Fruit fly (Drosophila melanogaster) whole organism, embryonic: ENCODE measurements around the gene heph.

Experiments used
- CG10543 ChIP-seq: fragments of 200-800 bp; sonication (Bioruptor generic); optimal IDR thresholded peaks from 3 replicates; lab custom pipeline; 2017; ENCODE audit warnings: missing biosample characterization, mild to moderate bottlenecking, missing genetic modification characterization, moderate library complexity
- CG10565 ChIP-seq: fragments of 200-800 bp; sonication (Bioruptor generic); optimal IDR thresholded peaks from 3 replicates; lab custom pipeline; 2016; ENCODE audit warnings: missing biosample characterization, mild to moderate bottlenecking, missing genetic modification characterization
- CG11456 ChIP-seq: fragments of 200-800 bp; sonication (Bioruptor generic); IDR thresholded peaks from 3 replicates; pipeline ENCODE4 v1.3.6; 2022; ENCODE audit warnings: missing biosample characterization, missing genetic modification characterization
- CG12155 ChIP-seq: fragments of 200-800 bp; sonication (Bioruptor generic); optimal IDR thresholded peaks from 3 replicates; lab custom pipeline; 2016; ENCODE audit warnings: missing biosample characterization, missing genetic modification characterization
- CG13287 ChIP-seq: fragments of 200-800 bp; sonication (Bioruptor generic); IDR thresholded peaks from 2 replicates; pipeline ENCODE4 v1.3.6; 2022; ENCODE audit warnings: missing biosample characterization, missing genetic modification characterization; ENCODE audit not compliant: partially characterized antibody
- CG13894 ChIP-seq: fragments of 200-800 bp; sonication (Bioruptor generic); optimal IDR thresholded peaks from 3 replicates; lab custom pipeline; 2018; ENCODE audit warnings: missing biosample characterization, mild to moderate bottlenecking, missing genetic modification characterization, moderate library complexity
- CG18599 ChIP-seq: fragments of 200-800 bp; sonication (Bioruptor generic); optimal IDR thresholded peaks from 3 replicates; lab custom pipeline; 2017; ENCODE audit warnings: missing biosample characterization, missing genetic modification characterization, mild to moderate bottlenecking, moderate library complexity, missing genetic modification reagents
- CG32532 ChIP-seq: fragments of 200-800 bp; sonication (Bioruptor generic); IDR thresholded peaks from 2 replicates; pipeline ENCODE4 v1.3.6; 2022; ENCODE audit warnings: missing biosample characterization, missing genetic modification characterization
- CG3838 ChIP-seq: fragments of 200-800 bp; sonication (Bioruptor generic); optimal IDR thresholded peaks from 3 replicates; lab custom pipeline; 2016; ENCODE audit warnings: missing biosample characterization, missing genetic modification characterization
- CG6689 ChIP-seq: fragments of 200-800 bp; sonication (Bioruptor generic); IDR thresholded peaks from 2 replicates; pipeline ENCODE4 v1.3.6; 2022; ENCODE audit warnings: missing biosample characterization, missing genetic modification characterization
- CG6813 ChIP-seq: fragments of 200-800 bp; sonication (Bioruptor generic); optimal IDR thresholded peaks from 2 replicates; lab custom pipeline; 2017; ENCODE audit warnings: missing biosample characterization, missing genetic modification characterization, mild to moderate bottlenecking, moderate library complexity, missing genetic modification reagents
- CG7372 ChIP-seq: fragments of 200-800 bp; sonication (Bioruptor generic); IDR thresholded peaks from 2 replicates; pipeline ENCODE4 v1.3.6; 2022; ENCODE audit warnings: missing biosample characterization, missing genetic modification characterization
- CG8089 ChIP-seq: fragments of 200-800 bp; sonication (Bioruptor generic); optimal IDR thresholded peaks from 3 replicates; lab custom pipeline; 2016; ENCODE audit warnings: missing biosample characterization, missing genetic modification characterization
- CG8388 ChIP-seq: fragments of 200-800 bp; sonication (Bioruptor generic); optimal IDR thresholded peaks from 2 replicates; lab custom pipeline; 2019; ENCODE audit warnings: missing biosample characterization, mild to moderate bottlenecking, missing genetic modification characterization, moderate library complexity
- CG9797 ChIP-seq: fragments of 200-800 bp; sonication (Bioruptor generic); optimal IDR thresholded peaks from 3 replicates; lab custom pipeline; 2018; ENCODE audit warnings: missing biosample characterization, mild to moderate bottlenecking, missing genetic modification characterization
- Camta ChIP-seq: fragments of 200-800 bp; sonication (Bioruptor generic); optimal IDR thresholded peaks from 2 replicates; lab custom pipeline; 2016; ENCODE audit warnings: missing biosample characterization, missing genetic modification characterization
- Deaf1 ChIP-seq: fragments of 200-800 bp; optimal IDR thresholded peaks from 3 replicates; lab custom pipeline; 2019; ENCODE audit warnings: missing biosample characterization, mild to moderate bottlenecking, missing genetic modification characterization, moderate library complexity
- Dp ChIP-seq: fragments of 200-800 bp; sonication (Bioruptor generic); optimal IDR thresholded peaks from 2 replicates; lab custom pipeline; 2018; ENCODE audit warnings: missing biosample characterization, mild to moderate bottlenecking, missing genetic modification characterization, moderate library complexity
- Ets97D ChIP-seq: fragments of 200-800 bp; sonication (Bioruptor generic); optimal IDR thresholded peaks from 3 replicates; lab custom pipeline; 2016; ENCODE audit warnings: missing biosample characterization, missing genetic modification characterization
- Fer1 ChIP-seq: fragments of 200-800 bp; sonication (Bioruptor generic); optimal IDR thresholded peaks from 2 replicates; lab custom pipeline; 2017; ENCODE audit warnings: missing biosample characterization, mild to moderate bottlenecking, missing genetic modification characterization
- Fer2 ChIP-seq: fragments of 200-800 bp; sonication (Bioruptor generic); optimal IDR thresholded peaks from 2 replicates; lab custom pipeline; 2018; ENCODE audit warnings: missing biosample characterization, mild to moderate bottlenecking, missing genetic modification characterization, moderate library complexity
- Hmr ChIP-seq: fragments of 200-800 bp; sonication (Bioruptor generic); optimal IDR thresholded peaks from 3 replicates; lab custom pipeline; 2017; ENCODE audit warnings: mild to moderate bottlenecking, missing biosample characterization, missing genetic modification reagents, missing genetic modification characterization
- Hsf ChIP-seq: fragments of 200-800 bp; sonication (Bioruptor generic); optimal IDR thresholded peaks from 3 replicates; lab custom pipeline; 2016; ENCODE audit warnings: missing biosample characterization, missing genetic modification characterization
- Mrtf ChIP-seq: fragments of 200-800 bp; sonication (Bioruptor generic); IDR thresholded peaks from 3 replicates; pipeline ENCODE4 v1.3.6; 2022; ENCODE audit warnings: missing biosample characterization, missing genetic modification characterization
- NfI ChIP-seq: fragments of 200-800 bp; sonication (Bioruptor generic); optimal IDR thresholded peaks from 3 replicates; lab custom pipeline; 2018; ENCODE audit warnings: missing biosample characterization, mild to moderate bottlenecking, missing genetic modification characterization, moderate library complexity
- Rx ChIP-seq: fragments of 200-800 bp; sonication (Bioruptor generic); IDR thresholded peaks from 2 replicates; pipeline ENCODE4 v1.3.6; 2022; ENCODE audit warnings: missing biosample characterization, missing genetic modification characterization
- Trl ChIP-seq, 3 experiments: fragments of >200 bp in 2 of 3; fragments of 200-800 bp in 1 of 3; sonication (Bioruptor generic) in 1 of 3; optimal IDR thresholded peaks; 2 replicates in 1 of 3; 3 replicates in 2 of 3; lab custom pipeline; 2016 to 2017; ENCODE audit warnings: missing biosample characterization in 1 of 3, missing genetic modification characterization in 1 of 3
- abd-A ChIP-seq: fragments of 200-800 bp; sonication (Bioruptor generic); optimal IDR thresholded peaks from 3 replicates; lab custom pipeline; 2019; ENCODE audit warnings: missing biosample characterization, mild to moderate bottlenecking, missing genetic modification characterization, moderate library complexity
- aop ChIP-seq: fragments of 200-800 bp; sonication (Bioruptor generic); IDR thresholded peaks from 2 replicates; pipeline ENCODE4 v1.3.6; 2022; ENCODE audit warnings: missing biosample characterization, missing genetic modification characterization
- chinmo ChIP-seq: fragments of 200-800 bp; sonication (Bioruptor generic); IDR thresholded peaks from 4 replicates; pipeline ENCODE4 v1.3.6; 2022; ENCODE audit warnings: missing biosample characterization, missing genetic modification characterization; ENCODE audit not compliant: partially characterized antibody
- corto ChIP-seq: fragments of 200-800 bp; sonication (Bioruptor generic); optimal IDR thresholded peaks from 2 replicates; lab custom pipeline; 2016; ENCODE audit warnings: missing biosample characterization, mild to moderate bottlenecking, missing genetic modification characterization, moderate library complexity
- crol ChIP-seq: fragments of 200-800 bp; sonication (Bioruptor generic); IDR thresholded peaks from 2 replicates; pipeline ENCODE4 v1.3.6; 2022; ENCODE audit warnings: missing biosample characterization, missing genetic modification characterization
- crp ChIP-seq, 2 experiments: fragments of 200-800 bp; sonication (Bioruptor generic); optimal IDR thresholded peaks; 2 replicates in 1 of 2; 3 replicates in 1 of 2; lab custom pipeline; 2017; ENCODE audit warnings: missing biosample characterization in 2 of 2, missing genetic modification characterization in 2 of 2, mild to moderate bottlenecking in 1 of 2, moderate library complexity in 1 of 2
- fu2 ChIP-seq: fragments of 200-800 bp; sonication (Bioruptor generic); optimal IDR thresholded peaks from 2 replicates; lab custom pipeline; 2016; ENCODE audit warnings: missing biosample characterization, missing genetic modification characterization
- hth ChIP-seq: fragments of >200 bp; optimal IDR thresholded peaks from 2 replicates; lab custom pipeline; 2017; ENCODE audit warnings: inconsistent platforms
- ind ChIP-seq: fragments of 200-800 bp; sonication (Bioruptor generic); optimal IDR thresholded peaks from 3 replicates; lab custom pipeline; 2016; ENCODE audit warnings: missing biosample characterization, missing genetic modification characterization
- inv ChIP-seq: fragments of 200-800 bp; sonication (Bioruptor generic); IDR thresholded peaks from 2 replicates; pipeline ENCODE4 v1.3.6; 2022; ENCODE audit warnings: missing biosample characterization, missing genetic modification characterization; ENCODE audit not compliant: partially characterized antibody
- lab ChIP-seq: fragments of 200-800 bp; sonication (Bioruptor generic); optimal IDR thresholded peaks from 3 replicates; lab custom pipeline; 2017; ENCODE audit warnings: missing biosample characterization, missing genetic modification characterization, mild to moderate bottlenecking, moderate library complexity, missing genetic modification reagents
- lilli ChIP-seq: fragments of 200-800 bp; sonication (Bioruptor generic); optimal IDR thresholded peaks from 3 replicates; lab custom pipeline; 2016; ENCODE audit warnings: missing biosample characterization, missing genetic modification characterization
- nerfin-1 ChIP-seq: fragments of 200-800 bp; sonication (Bioruptor generic); optimal IDR thresholded peaks from 3 replicates; lab custom pipeline; 2019; ENCODE audit warnings: missing biosample characterization, mild to moderate bottlenecking, missing genetic modification characterization, moderate library complexity
- phol ChIP-seq: fragments of 200-800 bp; sonication (Bioruptor generic); optimal IDR thresholded peaks from 3 replicates; lab custom pipeline; 2018; ENCODE audit warnings: missing biosample characterization, mild to moderate bottlenecking, missing genetic modification characterization, moderate library complexity
- ro ChIP-seq: fragments of 200-800 bp; sonication (Bioruptor generic); IDR thresholded peaks from 2 replicates; pipeline ENCODE4 v1.3.6; 2022; ENCODE audit warnings: missing biosample characterization, missing genetic modification characterization
- sens ChIP-seq: fragments of 200-800 bp; sonication (Bioruptor generic); peaks from one replicate; lab custom pipeline; 2016; ENCODE audit warnings: missing biosample characterization, missing genetic modification characterization
- yki ChIP-seq: fragments of >200 bp; optimal IDR thresholded peaks from 3 replicates; lab custom pipeline; 2018

Gene heph

dm6 chr3R:31824200-31824599, 191.1 kb downstream of the heph start (continued):
- TF ChIP-seq sens (GFP tag; lab: Kevin White, UChicago) = no peak
- 0 out of 4 replicates have a peak, but pooled peaks have one; percentile 16 for TF ChIP-seq chinmo (GFP tag; lab: Robert Waterston, UW)
- TF ChIP-seq CG3838 (GFP tag; lab: Kevin White, UChicago) = no peak
- TF ChIP-seq Fer2 (tag; lab: Kevin White, UChicago) = no peak
- TF ChIP-seq Hmr (GFP tag; lab: Kevin White, UChicago) = no peak
- peak; percentile 16 for TF ChIP-seq lab (GFP tag; lab: Kevin White, UChicago)
- no peak for TF ChIP-seq Rx (GFP tag; lab: Robert Waterston, UW)
- no peak for TF ChIP-seq ind (GFP tag; lab: Kevin White, UChicago)
- no peak for TF ChIP-seq CG10565 (GFP tag; lab: Kevin White, UChicago)
- no peak for TF ChIP-seq CG13894
- TF ChIP-seq NfI (GFP tag; lab: Kevin White, UChicago) = no peak
- peak; percentile 9 for TF ChIP-seq CG18599 (GFP tag; lab: Kevin White, UChicago)
- no peak for TF ChIP-seq inv
- no peak for TF ChIP-seq Mrtf
- no peak for TF ChIP-seq CG13287
- TF ChIP-seq CG32532 = no peak
- no peak for TF ChIP-seq lilli (GFP tag; lab: Kevin White, UChicago)
- peak; percentile 10 for TF ChIP-seq abd-A (tag; lab: Kevin White, UChicago)
- TF ChIP-seq yki (lab: Kevin White, UChicago) = no peak
- TF ChIP-seq Dp (GFP tag; lab: Kevin White, UChicago) = no peak
- TF ChIP-seq aop (GFP tag; lab: Robert Waterston, UW) = no peak
- TF ChIP-seq Camta (GFP tag; lab: Kevin White, UChicago) = no peak
- no peak for TF ChIP-seq CG9797 (GFP tag; lab: Kevin White, UChicago)
- TF ChIP-seq CG7372 = peak; percentile 44; the same call in 1 of the 2 replicates
- no peak for TF ChIP-seq CG8388 (GFP tag; lab: Kevin White, UChicago)
- no peak for TF ChIP-seq CG6689 (GFP tag; lab: Robert Waterston, UW)
- TF ChIP-seq phol = no peak
- TF ChIP-seq Ets97D (GFP tag; lab: Kevin White, UChicago) = peak; percentile 16
- no peak for TF ChIP-seq CG11456 (GFP tag; lab: Robert Waterston, UW)

dm6 chr3R:31822462-31822861, 192.9 kb downstream of the heph start:
- TF ChIP-seq Fer1 (GFP tag; lab: Kevin White, UChicago) (peak; percentile 18), CG8089 (GFP tag; lab: Kevin White, UChicago) (no peak), CG18599 (GFP tag; lab: Kevin White, UChicago) (peak; percentile 8), nerfin-1 (tag; lab: Kevin White, UChicago) (peak; percentile 50), fu2 (GFP tag; lab: Kevin White, UChicago) (no peak), Deaf1 (tag; lab: Kevin White, UChicago) (peak; percentile 40), Trl (optimal IDR thresholded peaks at IDR 0.05; lab: Kevin White, UChicago) (peak; percentile 29 to 61), Trl (GFP tag; optimal IDR thresholded peaks at IDR 0.05; lab: Kevin White, UChicago) (no peak), crp (GFP tag; optimal IDR thresholded peaks at IDR 0.05; lab: Kevin White, UChicago) (no peak), Hsf (GFP tag; lab: Kevin White, UChicago) (no peak), chinmo (GFP tag; lab: Robert Waterston, UW) (0 out of 4 replicates have a peak, but pooled peaks have one; percentile 29), CG12155 (no peak), CG10543 (peak; percentile 5), CG6813 (GFP tag; lab: Kevin White, UChicago) (no peak), hth (lab: Kevin White, UChicago) (no peak), abd-A (tag; lab: Kevin White, UChicago) (peak; percentile 56), corto (GFP tag; lab: Kevin White, UChicago) (no peak), ro (GFP tag; lab: Robert Waterston, UW) (no peak), crol (GFP tag; lab: Robert Waterston, UW) (0 out of 2 replicates have a peak, but pooled peaks have one; percentile 33)
